Worm (Caenorhabditis elegans) whole organism, L1 larva: ENCODE results near the gene B0524.3.

ENCODE experiments used
- C16A3.4 ChIP-seq: fragments of 150-350 bp; optimal IDR thresholded peaks from 2 replicates; lab custom pipeline; 2014; ENCODE audit warnings: missing biosample characterization, missing genetic modification characterization
- C34B4.2 ChIP-seq: sonication (generic microtip); optimal IDR thresholded peaks from 2 replicates; lab custom pipeline; 2017; ENCODE audit warnings: mild to moderate bottlenecking, missing genetic modification characterization, missing compliant biosample characterization
- F16B12.6 ChIP-seq: fragments of 150-350 bp; optimal IDR thresholded peaks from 2 replicates; lab custom pipeline; 2014; ENCODE audit warnings: missing biosample characterization, missing genetic modification characterization
- aha-1 ChIP-seq: fragments of 150-350 bp; optimal IDR thresholded peaks from 2 replicates; lab custom pipeline; 2014; ENCODE audit warnings: missing biosample characterization, missing genetic modification characterization
- blmp-1 ChIP-seq: fragments of 150-350 bp; optimal IDR thresholded peaks from 2 replicates; lab custom pipeline; 2014; ENCODE audit warnings: missing biosample characterization, missing genetic modification characterization
- ceh-8 ChIP-seq: fragments of 200-800 bp; sonication (Bioruptor generic); optimal IDR thresholded peaks from 2 replicates; lab custom pipeline; 2018; ENCODE audit warnings: mild to moderate bottlenecking, missing genetic modification characterization, moderate library complexity, missing compliant biosample characterization
- ceh-82 ChIP-seq, 3 experiments: fragments of 150-350 bp in 1 of 3; sonication (generic microtip) in 2 of 3; optimal IDR thresholded peaks; 2 replicates each; lab custom pipeline; 2014 to 2017; ENCODE audit warnings: missing biosample characterization in 3 of 3, missing genetic modification characterization in 3 of 3
- ces-1 ChIP-seq: fragments of 150-350 bp; optimal IDR thresholded peaks from 2 replicates; lab custom pipeline; 2014; ENCODE audit warnings: missing biosample characterization, missing genetic modification reagents, missing genetic modification characterization
- dpl-1 ChIP-seq, 3 experiments: fragments of 150-350 bp in 2 of 3; sonication (generic microtip) in 1 of 3; optimal IDR thresholded peaks; 2 replicates each; lab custom pipeline; 2014 to 2017; ENCODE audit warnings: missing biosample characterization in 3 of 3, missing genetic modification characterization in 3 of 3, missing genetic modification reagents in 3 of 3
- dsc-1 ChIP-seq: sonication (generic microtip); optimal IDR thresholded peaks from 2 replicates; lab custom pipeline; 2016; ENCODE audit warnings: mild to moderate bottlenecking, missing genetic modification characterization, missing compliant biosample characterization
- efl-1 ChIP-seq, 4 experiments: fragments of 150-350 bp; optimal IDR thresholded peaks in 3 of 4; peaks in 1 of 4; 1 replicate in 1 of 4; 2 replicates in 3 of 4; lab custom pipeline; 2014; ENCODE audit warnings: missing biosample characterization in 2 of 4, missing genetic modification characterization in 2 of 4, missing genetic modification reagents in 2 of 4
- egl-13 ChIP-seq: sonication (generic microtip); optimal IDR thresholded peaks from 2 replicates; lab custom pipeline; 2016; ENCODE audit warnings: missing genotype, missing genetic modification reagents, missing genetic modification characterization, missing compliant biosample characterization
- fkh-10 ChIP-seq: sonication (generic microtip); optimal IDR thresholded peaks from 2 replicates; lab custom pipeline; 2017; ENCODE audit warnings: missing biosample characterization, missing genetic modification reagents, missing genetic modification characterization
- fkh-8 ChIP-seq: sonication (generic microtip); optimal IDR thresholded peaks from 2 replicates; lab custom pipeline; 2016; ENCODE audit warnings: mild to moderate bottlenecking, missing genetic modification characterization, missing compliant biosample characterization
- fos-1 ChIP-seq: fragments of 150-350 bp; optimal IDR thresholded peaks from 2 replicates; lab custom pipeline; 2014; ENCODE audit warnings: missing biosample characterization, missing genetic modification characterization
- isw-1 ChIP-seq: fragments of 200-800 bp; sonication (Bioruptor generic); IDR thresholded peaks from 2 replicates; pipeline ENCODE4 v1.3.6; 2022; ENCODE audit warnings: missing genetic modification characterization, missing compliant biosample characterization
- lin-13 ChIP-seq: fragments of 150-350 bp; optimal IDR thresholded peaks from 2 replicates; lab custom pipeline; 2014; ENCODE audit warnings: missing biosample characterization, missing genetic modification reagents, missing genetic modification characterization
- lin-15B ChIP-seq: fragments of 150-350 bp; sonication (generic microtip); optimal IDR thresholded peaks from 3 replicates; lab custom pipeline; 2014; ENCODE audit warnings: missing biosample characterization, missing genetic modification characterization
- lin-35 ChIP-seq, 2 experiments: fragments of 150-350 bp; optimal IDR thresholded peaks; 2 replicates each; lab custom pipeline; 2014; ENCODE audit warnings: missing biosample characterization in 2 of 2, missing genetic modification characterization in 2 of 2, missing genetic modification reagents in 2 of 2
- lin-39 ChIP-seq: fragments of 150-350 bp; optimal IDR thresholded peaks from 2 replicates; lab custom pipeline; 2014; ENCODE audit warnings: missing biosample characterization, missing genetic modification reagents, missing genetic modification characterization
- lsy-2 ChIP-seq, 2 experiments: fragments of 150-350 bp; optimal IDR thresholded peaks; 2 replicates each; lab custom pipeline; 2014; ENCODE audit warnings: missing biosample characterization in 2 of 2, missing genetic modification characterization in 2 of 2
- mdl-1 ChIP-seq, 2 experiments: fragments of 150-350 bp; optimal IDR thresholded peaks; 2 replicates each; lab custom pipeline; 2014 to 2017; ENCODE audit warnings: missing biosample characterization in 2 of 2, missing genetic modification characterization in 2 of 2, inconsistent platforms in 1 of 2
- mep-1 ChIP-seq: fragments of 150-350 bp; optimal IDR thresholded peaks from 2 replicates; lab custom pipeline; 2014; ENCODE audit warnings: missing biosample characterization, missing genetic modification characterization
- nhr-11 ChIP-seq: fragments of 150-350 bp; optimal IDR thresholded peaks from 2 replicates; lab custom pipeline; 2014; ENCODE audit warnings: missing biosample characterization, missing genetic modification characterization
- nhr-19 ChIP-seq: fragments of 200-800 bp; sonication (Bioruptor generic); conservative IDR thresholded peaks from 2 replicates; pipeline ENCODE4 v1.3.6; 2022; ENCODE audit warnings: missing genetic modification characterization, missing compliant biosample characterization
- nhr-20 ChIP-seq: sonication (generic microtip); optimal IDR thresholded peaks from 2 replicates; lab custom pipeline; 2016; ENCODE audit warnings: mild to moderate bottlenecking, missing genetic modification characterization, missing compliant biosample characterization
- nhr-47 ChIP-seq: sonication (generic microtip); optimal IDR thresholded peaks from 2 replicates; lab custom pipeline; 2016; ENCODE audit warnings: mild to moderate bottlenecking, missing genetic modification characterization, moderate library complexity, missing compliant biosample characterization
- nhr-71 ChIP-seq: sonication (generic microtip); optimal IDR thresholded peaks from 2 replicates; lab custom pipeline; 2016; ENCODE audit warnings: mild to moderate bottlenecking, missing genetic modification characterization, moderate library complexity, missing compliant biosample characterization
- nhr-76 ChIP-seq: sonication (generic microtip); optimal IDR thresholded peaks from 2 replicates; lab custom pipeline; 2017; ENCODE audit warnings: missing biosample characterization, missing genetic modification characterization
- nhr-84 ChIP-seq: sonication (generic microtip); optimal IDR thresholded peaks from 2 replicates; lab custom pipeline; 2017; ENCODE audit warnings: missing biosample characterization, missing genetic modification characterization
- nhr-85 ChIP-seq: sonication (generic microtip); peaks from one replicate; lab custom pipeline; 2016; ENCODE audit warnings: missing genetic modification characterization, inconsistent platforms, missing compliant biosample characterization
- nhr-90 ChIP-seq: sonication (generic microtip); optimal IDR thresholded peaks from 2 replicates; lab custom pipeline; 2016; ENCODE audit warnings: mild to moderate bottlenecking, missing genetic modification characterization, missing compliant biosample characterization; ENCODE audit not compliant: poor library complexity
- pqm-1 ChIP-seq: sonication (generic microtip); optimal IDR thresholded peaks from 3 replicates; lab custom pipeline; 2017; ENCODE audit warnings: missing biosample characterization, missing genetic modification characterization
- skn-1 ChIP-seq: fragments of 150-350 bp; optimal IDR thresholded peaks from 2 replicates; lab custom pipeline; 2014; ENCODE audit warnings: missing biosample characterization, missing genetic modification characterization
- snpc-4 ChIP-seq: fragments of 150-350 bp; optimal IDR thresholded peaks from 2 replicates; lab custom pipeline; 2014; ENCODE audit warnings: missing biosample characterization, missing genetic modification characterization
- sup-37 ChIP-seq: fragments of 200-800 bp; sonication (Bioruptor generic); optimal IDR thresholded peaks from 2 replicates; lab custom pipeline; 2018; ENCODE audit warnings: mild to moderate bottlenecking, missing genetic modification characterization, missing compliant biosample characterization
- swsn-7 ChIP-seq: sonication (generic microtip); optimal IDR thresholded peaks from 2 replicates; lab custom pipeline; 2016; ENCODE audit warnings: missing genetic modification characterization, missing compliant biosample characterization
- tbx-2 ChIP-seq: sonication (generic microtip); optimal IDR thresholded peaks from 2 replicates; lab custom pipeline; 2016; ENCODE audit warnings: missing genetic modification characterization, missing compliant biosample characterization
- unc-130 ChIP-seq: fragments of 150-350 bp; optimal IDR thresholded peaks from 2 replicates; lab custom pipeline; 2017; ENCODE audit warnings: missing biosample characterization, missing genetic modification characterization, inconsistent platforms
- unc-86 ChIP-seq: sonication (generic microtip); optimal IDR thresholded peaks from 2 replicates; lab custom pipeline; 2016; ENCODE audit warnings: missing genetic modification characterization, missing compliant biosample characterization
- vab-15 ChIP-seq: sonication (generic microtip); optimal IDR thresholded peaks from 2 replicates; lab custom pipeline; 2017; ENCODE audit warnings: missing genotype, mild to moderate bottlenecking, missing genetic modification characterization, missing compliant biosample characterization
- xbp-1 ChIP-seq: sonication (generic microtip); optimal IDR thresholded peaks from 2 replicates; lab custom pipeline; 2016; ENCODE audit warnings: missing genetic modification characterization, missing compliant biosample characterization
- ztf-11 ChIP-seq, 2 experiments: sonication (generic microtip); optimal IDR thresholded peaks; 2 replicates each; lab custom pipeline; 2016 to 2017; ENCODE audit warnings: missing genetic modification characterization in 2 of 2, missing biosample characterization in 1 of 2, missing compliant biosample characterization in 1 of 2

The B0524.3 gene

ce11 chrIII:1905589-1905988 is 18.1 kb downstream of the B0524.3 start, which contains the start of the genes B0524.6 and pqn-41:
Gene B0524.6 (minus strand): TSS chrIII:1905640.
Gene pqn-41 (plus strand): TSS chrIII:1905958.
- peak; percentile 55 for TF ChIP-seq nhr-19
- TF ChIP-seq sup-37 (GFP tag; lab: Kevin White, UChicago) = no peak
- TF ChIP-seq ceh-8 (GFP tag; lab: Kevin White, UChicago) = peak; percentile 25
- TF ChIP-seq C16A3.4 = peak; percentile 25
- TF ChIP-seq fos-1 (tag; lab: Kevin White, UChicago) = no peak
- peak; percentile 65 to 81 (median 69) for TF ChIP-seq dpl-1 (GFP tag; optimal IDR thresholded peaks at IDR 0.05; lab: Kevin White, UChicago)
- TF ChIP-seq nhr-11 (tag; lab: Kevin White, UChicago) = no peak
- peak in 1 of 2 experiments; percentile 5 for TF ChIP-seq mdl-1 (tag; optimal IDR thresholded peaks at IDR 0.05; lab: Kevin White, UChicago)
- no peak for TF ChIP-seq nhr-47 (tag; lab: Kevin White, UChicago)
- no peak for TF ChIP-seq ces-1 (GFP tag; lab: Kevin White, UChicago)
- TF ChIP-seq aha-1 (tag; lab: Kevin White, UChicago) = no peak
- no peak for TF ChIP-seq swsn-7 (tag; lab: Kevin White, UChicago)
- TF ChIP-seq blmp-1 = peak; percentile 63
- no peak for TF ChIP-seq vab-15 (tag; lab: Kevin White, UChicago)
- no peak for TF ChIP-seq egl-13 (tag; lab: Kevin White, UChicago)
- TF ChIP-seq tbx-2 (tag; lab: Kevin White, UChicago) = peak; percentile 51
- peak in 1 of 2 experiments; percentile 5 for TF ChIP-seq ztf-11 (tag; optimal IDR thresholded peaks at IDR 0.05; lab: Kevin White, UChicago)
- no peak for TF ChIP-seq dsc-1 (tag; lab: Kevin White, UChicago)
- TF ChIP-seq snpc-4 = peak; percentile 46
- TF ChIP-seq nhr-90 = no peak
- TF ChIP-seq pqm-1 (tag; lab: Kevin White, UChicago) = no peak
- TF ChIP-seq nhr-76 (tag; lab: Kevin White, UChicago) = no peak
- no peak for TF ChIP-seq C34B4.2 (tag; lab: Kevin White, UChicago)
- no peak for TF ChIP-seq nhr-20 (tag; lab: Kevin White, UChicago)
- peak; percentile 57 for TF ChIP-seq xbp-1 (tag; lab: Kevin White, UChicago)
- peak; percentile 53 to 68 for TF ChIP-seq efl-1 (optimal IDR thresholded peaks at IDR 0.05; lab: Kevin White, UChicago)
- peak; percentile 79 to 94 for TF ChIP-seq efl-1 (GFP tag; optimal IDR thresholded peaks at IDR 0.05 in 1 of 2; lab: Kevin White, UChicago)
- peak; percentile 54 for TF ChIP-seq isw-1 (GFP tag; lab: Robert Waterston, UW)
- peak; percentile 83 to 87 for TF ChIP-seq lsy-2 (tag; optimal IDR thresholded peaks at IDR 0.05; lab: Kevin White, UChicago)
- TF ChIP-seq unc-86 = peak; percentile 58
- peak; percentile 64 for TF ChIP-seq lin-13 (GFP tag; lab: Kevin White, UChicago)
- peak; percentile 86 for TF ChIP-seq skn-1 (tag; lab: Kevin White, UChicago)
- TF ChIP-seq lin-35 (GFP tag; optimal IDR thresholded peaks at IDR 0.05; lab: Kevin White, UChicago) = peak; percentile 71 to 76
- peak; percentile 4 for TF ChIP-seq lin-39 (tag; lab: Kevin White, UChicago)
- TF ChIP-seq lin-15B (tag; lab: Kevin White, UChicago) = peak; percentile 63
- TF ChIP-seq unc-130 (tag; lab: Kevin White, UChicago) = peak; percentile 75
- peak; percentile 68 to 80 (median 72) for TF ChIP-seq ceh-82 (tag; optimal IDR thresholded peaks at IDR 0.05; lab: Kevin White, UChicago)
- peak; percentile 80 for TF ChIP-seq nhr-85
- TF ChIP-seq fkh-10 (GFP tag; lab: Kevin White, UChicago) = no peak
- TF ChIP-seq F16B12.6 = peak; percentile 55
- peak; percentile 58 for TF ChIP-seq fkh-8 (tag; lab: Kevin White, UChicago)
- no peak for TF ChIP-seq nhr-84 (tag; lab: Kevin White, UChicago)
- no peak for TF ChIP-seq nhr-71
- TF ChIP-seq mep-1 (tag; lab: Kevin White, UChicago) = peak; percentile 84
- TF ChIP-seq, all 84 proteins: peak for 25
